Fruit fly (Drosophila melanogaster) whole organism, embryonic: ENCODE data around the gene CG15435.
A peak's percentile ranks its signal among the peaks of the same experiment; 100 is the strongest.

Source experiments
- Atf6 ChIP-seq: fragments of 200-800 bp; sonication (Bioruptor generic); IDR thresholded peaks from 2 replicates; pipeline ENCODE4 v1.3.6; 2022; ENCODE audit warnings: missing biosample characterization, missing genetic modification characterization
- Awh ChIP-seq: fragments of 200-800 bp; sonication (Bioruptor generic); IDR thresholded peaks from 2 replicates; pipeline ENCODE4, ENCODE4 v1.3.6; 2022; ENCODE audit warnings: missing biosample characterization, missing genetic modification characterization
- Blimp-1 ChIP-seq: fragments of 200-800 bp; sonication (Bioruptor generic); optimal IDR thresholded peaks from 3 replicates; lab custom pipeline; 2018; ENCODE audit warnings: missing biosample characterization, missing genetic modification characterization, mild to moderate bottlenecking, moderate library complexity, missing genetic modification reagents
- CG10366 ChIP-seq: fragments of 200-800 bp; sonication (Bioruptor generic); IDR thresholded peaks from 2 replicates; pipeline ENCODE4 v1.3.6; 2022; ENCODE audit warnings: missing biosample characterization, missing genetic modification characterization
- CG10565 ChIP-seq: fragments of 200-800 bp; sonication (Bioruptor generic); optimal IDR thresholded peaks from 3 replicates; lab custom pipeline; 2016; ENCODE audit warnings: missing biosample characterization, mild to moderate bottlenecking, missing genetic modification characterization
- CG10959 ChIP-seq: fragments of 200-800 bp; sonication (Bioruptor generic); IDR thresholded peaks from 2 replicates; pipeline ENCODE4 v1.3.6; 2022; ENCODE audit warnings: missing biosample characterization, missing genetic modification characterization
- CG10979 ChIP-seq: fragments of 200-800 bp; sonication (Bioruptor generic); optimal IDR thresholded peaks from 2 replicates; lab custom pipeline; 2018; ENCODE audit warnings: missing biosample characterization, mild to moderate bottlenecking, missing genetic modification characterization, moderate library complexity
- CG12104 ChIP-seq: fragments of 200-800 bp; sonication (Bioruptor generic); optimal IDR thresholded peaks from 3 replicates; lab custom pipeline; 2016; ENCODE audit warnings: missing biosample characterization, missing genetic modification characterization
- CG13775 ChIP-seq: fragments of 200-800 bp; sonication (Bioruptor generic); optimal IDR thresholded peaks from 3 replicates; lab custom pipeline; 2017; ENCODE audit warnings: missing biosample characterization, mild to moderate bottlenecking, missing genetic modification characterization
- CG14441 ChIP-seq: fragments of 200-800 bp; sonication (Bioruptor generic); IDR thresholded peaks from 2 replicates; pipeline ENCODE4 v1.3.6; 2022; ENCODE audit warnings: missing biosample characterization, missing genetic modification characterization
- CG1603 ChIP-seq: fragments of 200-800 bp; sonication (Bioruptor generic); optimal IDR thresholded peaks from 2 replicates; lab custom pipeline; 2019; ENCODE audit warnings: missing biosample characterization, mild to moderate bottlenecking, missing genetic modification characterization, moderate library complexity
- CG17328 ChIP-seq: fragments of 200-800 bp; sonication (Bioruptor generic); IDR thresholded peaks from 2 replicates; pipeline ENCODE4 v1.3.6; 2022; ENCODE audit warnings: missing biosample characterization, missing genetic modification characterization
- CG1832 ChIP-seq: fragments of 200-800 bp; sonication (Bioruptor generic); optimal IDR thresholded peaks from 2 replicates; lab custom pipeline; 2017; ENCODE audit warnings: missing biosample characterization, mild to moderate bottlenecking, missing genetic modification characterization, inconsistent platforms
- CG32532 ChIP-seq: fragments of 200-800 bp; sonication (Bioruptor generic); IDR thresholded peaks from 2 replicates; pipeline ENCODE4 v1.3.6; 2022; ENCODE audit warnings: missing biosample characterization, missing genetic modification characterization
- CG9215 ChIP-seq: fragments of 200-800 bp; sonication (Bioruptor generic); IDR thresholded peaks from 2 replicates; pipeline ENCODE4 v1.3.6; 2022; ENCODE audit warnings: missing biosample characterization, missing genetic modification characterization
- CG9932 ChIP-seq: fragments of 200-800 bp; sonication (Bioruptor generic); IDR thresholded peaks from 2 replicates; pipeline ENCODE4 v1.3.6; 2022; ENCODE audit warnings: missing biosample characterization, missing genetic modification characterization
- CTCF ChIP-seq: fragments of 200-800 bp; sonication (Bioruptor generic); optimal IDR thresholded peaks from 2 replicates; lab custom pipeline; 2017; ENCODE audit warnings: missing biosample characterization, mild to moderate bottlenecking, missing genetic modification characterization, moderate library complexity
- Dip2 ChIP-seq: fragments of 200-800 bp; sonication (Bioruptor generic); IDR thresholded peaks from 2 replicates; pipeline ENCODE4 v1.3.6; 2022; ENCODE audit warnings: missing biosample characterization, missing genetic modification characterization
- Ets65A ChIP-seq: fragments of 200-800 bp; sonication (Bioruptor generic); peaks from one replicate; lab custom pipeline; 2016; ENCODE audit warnings: missing biosample characterization, missing genetic modification characterization
- Fer3 ChIP-seq: fragments of 200-800 bp; sonication (Bioruptor generic); optimal IDR thresholded peaks from 2 replicates; lab custom pipeline; 2018; ENCODE audit warnings: missing biosample characterization, mild to moderate bottlenecking, missing genetic modification characterization, moderate library complexity
- H2.0 ChIP-seq: fragments of 200-800 bp; sonication (Bioruptor generic); IDR thresholded peaks from 2 replicates; pipeline ENCODE4 v1.3.6; 2022; ENCODE audit warnings: missing biosample characterization, missing genetic modification characterization
- HLH3B ChIP-seq: fragments of 200-800 bp; sonication (Bioruptor generic); IDR thresholded peaks from 2 replicates; pipeline ENCODE4 v1.3.6; 2022; ENCODE audit warnings: missing biosample characterization, missing genetic modification characterization
- HLHmδ ChIP-seq: fragments of 200-800 bp; sonication (Bioruptor generic); optimal IDR thresholded peaks from 2 replicates; lab custom pipeline; 2018; ENCODE audit warnings: missing biosample characterization, mild to moderate bottlenecking, missing genetic modification characterization, moderate library complexity
- Hmx ChIP-seq: fragments of 200-800 bp; sonication (Bioruptor generic); optimal IDR thresholded peaks from 2 replicates; lab custom pipeline; 2016; ENCODE audit warnings: missing biosample characterization, missing genetic modification characterization
- Lim3 ChIP-seq: fragments of 200-800 bp; sonication (Bioruptor generic); IDR thresholded peaks from 2 replicates; pipeline ENCODE4 v1.3.6; 2022; ENCODE audit warnings: missing biosample characterization, missing genetic modification characterization
- Max ChIP-seq: fragments of 200-800 bp; sonication (Bioruptor generic); optimal IDR thresholded peaks from 2 replicates; lab custom pipeline; 2016; ENCODE audit warnings: missing biosample characterization, mild to moderate bottlenecking, missing genetic modification characterization
- Med ChIP-seq: fragments of 200-800 bp; sonication (Bioruptor generic); peaks from one replicate; lab custom pipeline; 2016; ENCODE audit warnings: missing biosample characterization, missing genetic modification characterization, mild to moderate bottlenecking, inconsistent platforms, moderate library complexity
- NFAT ChIP-seq: fragments of 200-800 bp; sonication (Bioruptor generic); IDR thresholded peaks from 2 replicates; pipeline ENCODE4 v1.3.6; 2022; ENCODE audit warnings: missing biosample characterization, missing genetic modification characterization
- Ptx1 ChIP-seq: fragments of 200-800 bp; sonication (Bioruptor generic); IDR thresholded peaks from 2 replicates; pipeline ENCODE4 v1.3.6; 2022; ENCODE audit warnings: missing biosample characterization, missing genetic modification characterization
- Trl ChIP-seq, 3 experiments: fragments of >200 bp in 2 of 3; fragments of 200-800 bp in 1 of 3; sonication (Bioruptor generic) in 1 of 3; optimal IDR thresholded peaks; 2 replicates in 1 of 3; 3 replicates in 2 of 3; lab custom pipeline; 2016 to 2017; ENCODE audit warnings: missing biosample characterization in 1 of 3, missing genetic modification characterization in 1 of 3
- Xbp1 ChIP-seq: fragments of 200-800 bp; sonication (Bioruptor generic); optimal IDR thresholded peaks from 3 replicates; lab custom pipeline; 2016; ENCODE audit warnings: missing biosample characterization, mild to moderate bottlenecking, missing genetic modification characterization
- ase ChIP-seq: fragments of 200-800 bp; sonication (Bioruptor generic); IDR thresholded peaks from 3 replicates; pipeline ENCODE4 v1.3.6; 2022; ENCODE audit warnings: missing biosample characterization, missing genetic modification characterization
- chif ChIP-seq, 2 experiments: fragments of 200-800 bp; sonication (Bioruptor generic); optimal IDR thresholded peaks; 3 replicates each; lab custom pipeline; 2016; ENCODE audit warnings: missing biosample characterization in 2 of 2, missing genetic modification characterization in 2 of 2
- chinmo ChIP-seq: fragments of 200-800 bp; sonication (Bioruptor generic); IDR thresholded peaks from 4 replicates; pipeline ENCODE4 v1.3.6; 2022; ENCODE audit warnings: missing biosample characterization, missing genetic modification characterization; ENCODE audit not compliant: partially characterized antibody
- ci ChIP-seq: fragments of 200-800 bp; sonication (Bioruptor generic); IDR thresholded peaks from 3 replicates; pipeline ENCODE4 v1.3.6; 2022; ENCODE audit warnings: missing biosample characterization, missing genetic modification characterization
- croc ChIP-seq: fragments of 200-800 bp; sonication (Bioruptor generic); conservative IDR thresholded peaks from 3 replicates; pipeline ENCODE4 v1.3.6; 2022; ENCODE audit warnings: missing biosample characterization, missing genetic modification characterization
- dimm ChIP-seq: fragments of 200-800 bp; sonication (Bioruptor generic); IDR thresholded peaks from 2 replicates; pipeline ENCODE4 v1.3.6; 2022; ENCODE audit warnings: missing biosample characterization, missing genetic modification characterization
- dmrt99B ChIP-seq: fragments of 200-800 bp; sonication (Bioruptor generic); optimal IDR thresholded peaks from 2 replicates; lab custom pipeline; 2018; ENCODE audit warnings: missing biosample characterization, mild to moderate bottlenecking, missing genetic modification characterization, moderate library complexity
- fd3F ChIP-seq: fragments of 200-800 bp; sonication (Bioruptor generic); optimal IDR thresholded peaks from 2 replicates; lab custom pipeline; 2018; ENCODE audit warnings: missing biosample characterization, mild to moderate bottlenecking, missing genetic modification characterization, moderate library complexity
- ind ChIP-seq: fragments of 200-800 bp; sonication (Bioruptor generic); optimal IDR thresholded peaks from 3 replicates; lab custom pipeline; 2016; ENCODE audit warnings: missing biosample characterization, missing genetic modification characterization
- lab ChIP-seq: fragments of 200-800 bp; sonication (Bioruptor generic); optimal IDR thresholded peaks from 3 replicates; lab custom pipeline; 2017; ENCODE audit warnings: missing biosample characterization, missing genetic modification characterization, mild to moderate bottlenecking, moderate library complexity, missing genetic modification reagents
- lmd ChIP-seq: fragments of 200-800 bp; sonication (Bioruptor generic); IDR thresholded peaks from 2 replicates; pipeline ENCODE4 v1.3.6; 2022; ENCODE audit warnings: missing biosample characterization, missing genetic modification characterization
- lov ChIP-seq, 2 experiments: fragments of 200-800 bp in 1 of 2; fragments of >200 bp in 1 of 2; sonication (Bioruptor generic) in 1 of 2; IDR thresholded peaks in 1 of 2; optimal IDR thresholded peaks in 1 of 2; 2 replicates in 1 of 2; 3 replicates in 1 of 2; pipeline versions ENCODE4 v1.3.6 to Lab custom; 2017 to 2022; ENCODE audit warnings: missing biosample characterization in 1 of 2, missing genetic modification characterization in 1 of 2
- mirr ChIP-seq: fragments of 200-800 bp; sonication (Bioruptor generic); optimal IDR thresholded peaks from 3 replicates; lab custom pipeline; 2018; ENCODE audit warnings: missing biosample characterization, mild to moderate bottlenecking, missing genetic modification characterization
- onecut ChIP-seq: fragments of 200-800 bp; sonication (Bioruptor generic); IDR thresholded peaks from 2 replicates; pipeline ENCODE4 v1.3.6; 2022; ENCODE audit warnings: missing biosample characterization, missing genetic modification characterization
- ranshi ChIP-seq: fragments of 200-800 bp; sonication (Bioruptor generic); IDR thresholded peaks from 2 replicates; pipeline ENCODE4 v1.3.6; 2022; ENCODE audit warnings: missing biosample characterization, missing genetic modification characterization
- scrt ChIP-seq: fragments of 200-800 bp; sonication (Bioruptor generic); optimal IDR thresholded peaks from 2 replicates; lab custom pipeline; 2018; ENCODE audit warnings: missing biosample characterization, mild to moderate bottlenecking, missing genetic modification characterization, moderate library complexity
- sens ChIP-seq: fragments of 200-800 bp; sonication (Bioruptor generic); peaks from one replicate; lab custom pipeline; 2016; ENCODE audit warnings: missing biosample characterization, missing genetic modification characterization
- slbo ChIP-seq: fragments of 200-800 bp; sonication (Bioruptor generic); IDR thresholded peaks from 2 replicates; pipeline ENCODE4 v1.3.6; 2022; ENCODE audit warnings: missing biosample characterization, missing genetic modification characterization
- tx ChIP-seq: fragments of 200-800 bp; sonication (Bioruptor generic); optimal IDR thresholded peaks from 2 replicates; lab custom pipeline; 2016; ENCODE audit warnings: missing biosample characterization, missing genetic modification characterization

Gene CG15435

dm6 chr2L:4417982-4418381 lies 41.5 kb upstream of the CG15435 start (continued):
- TF ChIP-seq dmrt99B = peak; percentile 18
- TF ChIP-seq Xbp1 = peak; percentile 1
- TF ChIP-seq Med (GFP tag; lab: Kevin White, UChicago) = peak; percentile 52
- peak; percentile 25 for TF ChIP-seq CG1603
- TF ChIP-seq lov (optimal IDR thresholded peaks at IDR 0.05; lab: Kevin White, UChicago) = no peak
- TF ChIP-seq lov (GFP tag; IDR thresholded peaks at IDR 0.05; lab: Robert Waterston, UW) = 0 out of 3 replicates have a peak, but pooled peaks have one; percentile 51
- peak; percentile 45; the same call in 1 of the 3 replicates for TF ChIP-seq ase
- 0 out of 2 replicates have a peak, but pooled peaks have one; percentile 33 for TF ChIP-seq dimm (GFP tag; lab: Robert Waterston, UW)
- no peak for TF ChIP-seq Trl (optimal IDR thresholded peaks at IDR 0.05; lab: Kevin White, UChicago)
- no peak for TF ChIP-seq Trl (GFP tag; optimal IDR thresholded peaks at IDR 0.05; lab: Kevin White, UChicago)
- TF ChIP-seq croc (GFP tag; lab: Robert Waterston, UW) = peak; percentile 13; the same call in 1 of the 3 replicates
- TF ChIP-seq mirr (GFP tag; lab: Kevin White, UChicago) = peak; percentile 7
- peak; percentile 11 for TF ChIP-seq Blimp-1 (GFP tag; lab: Kevin White, UChicago)
- TF ChIP-seq CG10979 = peak; percentile 96
- no peak for TF ChIP-seq CG12104 (GFP tag; lab: Kevin White, UChicago)
- no peak for TF ChIP-seq Max (GFP tag; lab: Kevin White, UChicago)
- 0 out of 2 replicates have a peak, but pooled peaks have one; percentile 12 for TF ChIP-seq CG17328 (GFP tag; lab: Robert Waterston, UW)
- TF ChIP-seq Awh = 0 out of 2 replicates have a peak, but pooled peaks have one; percentile 20
- peak; percentile 94 for TF ChIP-seq CTCF
- TF ChIP-seq Dip2 (GFP tag; lab: Robert Waterston, UW) = peak; percentile 91
- no peak for TF ChIP-seq Fer3 (tag; lab: Kevin White, UChicago)
- peak; percentile 45; the same call in 1 of the 2 replicates for TF ChIP-seq CG32532
- TF ChIP-seq Hmx (GFP tag; lab: Kevin White, UChicago) = no peak
- peak; percentile 39; the same call in 1 of the 2 replicates for TF ChIP-seq Ptx1 (GFP tag; lab: Robert Waterston, UW)
- TF ChIP-seq slbo (GFP tag; lab: Robert Waterston, UW) = peak; percentile 27; the same call in 1 of the 2 replicates
- peak; percentile 33; the same call in 1 of the 2 replicates for TF ChIP-seq onecut (GFP tag; lab: Robert Waterston, UW)
- 0 out of 2 replicates have a peak, but pooled peaks have one; percentile 23 for TF ChIP-seq NFAT (GFP tag; lab: Robert Waterston, UW)
- 0 out of 2 replicates have a peak, but pooled peaks have one; percentile 15 for TF ChIP-seq HLH3B
- peak; percentile 42; the same call in 1 of the 2 replicates for TF ChIP-seq CG14441 (GFP tag; lab: Robert Waterston, UW)
- TF ChIP-seq scrt (GFP tag; lab: Kevin White, UChicago) = peak; percentile 48
- no peak for TF ChIP-seq CG13775 (GFP tag; lab: Kevin White, UChicago)
- peak; percentile 52; the same call in 1 of the 3 replicates for TF ChIP-seq ci (GFP tag; lab: Robert Waterston, UW)
- peak; percentile 18 for TF ChIP-seq lab (GFP tag; lab: Kevin White, UChicago)
- TF ChIP-seq CG1832 (GFP tag; lab: Kevin White, UChicago) = peak; percentile 34
- TF ChIP-seq Ets65A (GFP tag; lab: Kevin White, UChicago) = peak; percentile 78
- 0 out of 4 replicates have a peak, but pooled peaks have one; percentile 49 for TF ChIP-seq chinmo
- TF ChIP-seq CG9932 (GFP tag; lab: Robert Waterston, UW) = 0 out of 2 replicates have a peak, but pooled peaks have one; percentile 16
- TF ChIP-seq fd3F (GFP tag; lab: Kevin White, UChicago) = no peak
- no peak for TF ChIP-seq HLHmδ (GFP tag; lab: Kevin White, UChicago)
- TF ChIP-seq CG10959 = peak; percentile 34; the same call in 1 of the 2 replicates
- TF ChIP-seq Lim3 (GFP tag; lab: Robert Waterston, UW) = 0 out of 2 replicates have a peak, but pooled peaks have one; percentile 17
- peak; percentile 53 for TF ChIP-seq lmd
- TF ChIP-seq ind (GFP tag; lab: Kevin White, UChicago) = peak; percentile 32
- peak; percentile 38 for TF ChIP-seq CG10366 (GFP tag; lab: Robert Waterston, UW)
- no peak for TF ChIP-seq chif (GFP tag; optimal IDR thresholded peaks at IDR 0.05; lab: Kevin White, UChicago)
- TF ChIP-seq Atf6 (GFP tag; lab: Robert Waterston, UW) = 0 out of 2 replicates have a peak, but pooled peaks have one; percentile 28
- 0 out of 2 replicates have a peak, but pooled peaks have one; percentile 35 for TF ChIP-seq H2.0
- 0 out of 2 replicates have a peak, but pooled peaks have one; percentile 11 for TF ChIP-seq ranshi (GFP tag; lab: Robert Waterston, UW)
- no peak for TF ChIP-seq CG10565 (GFP tag; lab: Kevin White, UChicago)
- TF ChIP-seq CG9215 (GFP tag; lab: Robert Waterston, UW) = no peak
- TF ChIP-seq tx (GFP tag; lab: Kevin White, UChicago) = no peak
- TF ChIP-seq sens (GFP tag; lab: Kevin White, UChicago) = peak; percentile 54
